Fruit fly (Drosophila melanogaster): ENCODE data around the gene CG14448.

CG14448 gene

dm6 chr3L:22741389-22742120 lies 46.7 kb upstream of the CG14448 start, which contains the start of gene CG7369 (continued):
- peak; percentile 82 for TF ChIP-seq CG11504 (tag; optimal IDR thresholded peaks at IDR 0.05)
- peak; percentile 10 for TF ChIP-seq CTCF (GFP tag; optimal IDR thresholded peaks at IDR 0.05)
- peak; percentile 81 for TF ChIP-seq CG18262 (tag; optimal IDR thresholded peaks at IDR 0.05)
- TF ChIP-seq CG10147 (GFP tag; optimal IDR thresholded peaks at IDR 0.05) = peak; percentile 82
- peak; percentile 68 for TF ChIP-seq CG17385 (GFP tag; optimal IDR thresholded peaks at IDR 0.05)
- TF ChIP-seq Atf3 (GFP tag; optimal IDR thresholded peaks at IDR 0.05) = peak; percentile 72
- peak; percentile 60 for TF ChIP-seq crc (GFP tag; optimal IDR thresholded peaks at IDR 0.05)
- peak; percentile 78 for TF ChIP-seq Aef1 (GFP tag; IDR thresholded peaks at IDR 0.05)
- TF ChIP-seq kay (GFP tag; optimal IDR thresholded peaks at IDR 0.05) = peak; percentile 76
- TF ChIP-seq CG3847 (GFP tag; IDR thresholded peaks at IDR 0.05) = peak; percentile 91
- no peak for TF ChIP-seq dati (GFP tag; IDR thresholded peaks at IDR 0.05)
- TF ChIP-seq CG6765 (GFP tag; optimal IDR thresholded peaks at IDR 0.05) = peak; percentile 51
- TF ChIP-seq CG7271 (tag; optimal IDR thresholded peaks at IDR 0.05) = peak; percentile 42
- TF ChIP-seq stc (GFP tag; IDR thresholded peaks at IDR 0.05) = no peak; the same call in 1 of the 2 replicates
- TF ChIP-seq nau (GFP tag; optimal IDR thresholded peaks at IDR 0.05) = peak; percentile 46
- TF ChIP-seq Ets65A (GFP tag) = peak; percentile 98
- TF ChIP-seq CG16863 (GFP tag; optimal IDR thresholded peaks at IDR 0.05) = peak; percentile 63
- TF ChIP-seq tin (GFP tag; optimal IDR thresholded peaks at IDR 0.05) = peak; percentile 89
- TF ChIP-seq en (GFP tag; optimal IDR thresholded peaks at IDR 0.05) = no peak
- TF ChIP-seq CG6175 (GFP tag; IDR thresholded peaks at IDR 0.05) = 0 out of 3 replicates have a peak, but pooled peaks have one; percentile 36
- TF ChIP-seq CG1233 (GFP tag; optimal IDR thresholded peaks at IDR 0.05) = peak; percentile 85
- peak; percentile 47 for TF ChIP-seq cas (GFP tag; IDR thresholded peaks at IDR 0.05)
- peak; percentile 86 for TF ChIP-seq CG8290 (GFP tag; optimal IDR thresholded peaks at IDR 0.05)
- peak; percentile 85 to 86 for TF ChIP-seq CG8290 (tag; optimal IDR thresholded peaks at IDR 0.05)
- TF ChIP-seq Gsc (GFP tag; IDR thresholded peaks at IDR 0.05) = 0 out of 2 replicates have a peak, but pooled peaks have one; percentile 32
- peak; percentile 71 for TF ChIP-seq CG16779 (GFP tag; IDR thresholded peaks at IDR 0.05)
- TF ChIP-seq lov (optimal IDR thresholded peaks at IDR 0.05) = no peak
- TF ChIP-seq lov (GFP tag; IDR thresholded peaks at IDR 0.05) = no peak
- TF ChIP-seq ash1 (GFP tag; optimal IDR thresholded peaks at IDR 0.05) = no peak
- peak; percentile 59 for TF ChIP-seq CG31388 (GFP tag; optimal IDR thresholded peaks at IDR 0.05)
- TF ChIP-seq CG12219 (GFP tag; optimal IDR thresholded peaks at IDR 0.05) = peak; percentile 33
- peak; percentile 51 for TF ChIP-seq CG12769 (tag; optimal IDR thresholded peaks at IDR 0.05)
- TF ChIP-seq CG14710 (tag; optimal IDR thresholded peaks at IDR 0.05) = peak; percentile 87
- TF ChIP-seq CG10274 (GFP tag; optimal IDR thresholded peaks at IDR 0.05) = peak; percentile 62
- peak; percentile 75 for TF ChIP-seq CG33213 (GFP tag; optimal IDR thresholded peaks at IDR 0.05)
- 0 out of 2 replicates have a peak, but pooled peaks have one; percentile 34 for TF ChIP-seq Nf-YA (GFP tag; IDR thresholded peaks at IDR 0.05)
- peak; percentile 73 for TF ChIP-seq CG33557 (GFP tag; optimal IDR thresholded peaks at IDR 0.05)
- peak; percentile 58 for TF ChIP-seq gro (GFP tag; optimal IDR thresholded peaks at IDR 0.05)
- peak; percentile 71; the same call in 2 of the 3 replicates for TF ChIP-seq CG14860 (GFP tag; IDR thresholded peaks at IDR 0.05; ENCODE audit: partially characterized antibody)
- peak; percentile 81 for TF ChIP-seq CG17829 (tag; optimal IDR thresholded peaks at IDR 0.05)
- TF ChIP-seq salm (tag; optimal IDR thresholded peaks at IDR 0.05) = peak; percentile 33
- TF ChIP-seq gem (tag; optimal IDR thresholded peaks at IDR 0.05) = peak; percentile 85
- TF ChIP-seq CG13123 (GFP tag; optimal IDR thresholded peaks at IDR 0.05) = peak; percentile 74
- peak; percentile 75 for TF ChIP-seq CG10366 (GFP tag; IDR thresholded peaks at IDR 0.05)
- no peak for TF ChIP-seq cg (GFP tag; optimal IDR thresholded peaks at IDR 0.05)
- TF ChIP-seq emc (GFP tag; optimal IDR thresholded peaks at IDR 0.05) = peak; percentile 14
- TF ChIP-seq CG14441 (GFP tag; IDR thresholded peaks at IDR 0.05) = peak; percentile 68
- peak; percentile 60 for TF ChIP-seq repo (GFP tag; optimal IDR thresholded peaks at IDR 0.05)
- peak; percentile 76 for TF ChIP-seq al (GFP tag; IDR thresholded peaks at IDR 0.05)
- peak; percentile 86 for TF ChIP-seq Doc3 (GFP tag; IDR thresholded peaks at IDR 0.05; ENCODE audit: partially characterized antibody)
- TF ChIP-seq Oaz (GFP tag; IDR thresholded peaks at IDR 0.05) = peak; percentile 41; the same call in 1 of the 2 replicates

Data from whole organism, embryonic.